Fruit fly (Drosophila melanogaster): Measurements from ENCODE around the gene dtr.

Gene dtr

dm6 chr2L:21324438-21324890 is 36.6 kb upstream of the dtr start (continued):
- no peak for TF ChIP-seq CG4730 (GFP tag; IDR thresholded peaks at IDR 0.05)
- TF ChIP-seq CG6272 (GFP tag; IDR thresholded peaks at IDR 0.05) = no peak
- no peak for TF ChIP-seq Hmx (GFP tag; optimal IDR thresholded peaks at IDR 0.05)
- TF ChIP-seq Dek (tag; optimal IDR thresholded peaks at IDR 0.05) = no peak
- no peak for TF ChIP-seq CG11456 (GFP tag; IDR thresholded peaks at IDR 0.05)
- no peak for TF ChIP-seq CG12942 (GFP tag; optimal IDR thresholded peaks at IDR 0.05)
- TF ChIP-seq zen2 (GFP tag; IDR thresholded peaks at IDR 0.05; ENCODE audit: partially characterized antibody) = no peak
- no peak for TF ChIP-seq CG3065 (GFP tag; optimal IDR thresholded peaks at IDR 0.05)
- no peak for TF ChIP-seq pfk (GFP tag; optimal IDR thresholded peaks at IDR 0.05)
- TF ChIP-seq CG12236 (GFP tag; optimal IDR thresholded peaks at IDR 0.05) = no peak
- no peak for TF ChIP-seq CG13296 (GFP tag; optimal IDR thresholded peaks at IDR 0.05)
- no peak for TF ChIP-seq CG14441 (GFP tag; IDR thresholded peaks at IDR 0.05)
- peak; percentile 9 for TF ChIP-seq Nf-YC (tag; optimal IDR thresholded peaks at IDR 0.05)
- no peak for TF ChIP-seq Deaf1 (tag; optimal IDR thresholded peaks at IDR 0.05)
- no peak for TF ChIP-seq cwo (GFP tag; optimal IDR thresholded peaks at IDR 0.05)
- no peak for TF ChIP-seq Ssrp (tag; optimal IDR thresholded peaks at IDR 0.05)
- TF ChIP-seq CrebB (tag; optimal IDR thresholded peaks at IDR 0.05) = no peak
- no peak for TF ChIP-seq CG17186 (GFP tag; optimal IDR thresholded peaks at IDR 0.05)
- no peak; the same call in 1 of the 2 replicates for TF ChIP-seq seq (GFP tag; IDR thresholded peaks at IDR 0.05)
- no peak for TF ChIP-seq Rfx (GFP tag; IDR thresholded peaks at IDR 0.05)
- peak; percentile 18 for TF ChIP-seq Vsx1 (GFP tag; optimal IDR thresholded peaks at IDR 0.05)
- no peak for TF ChIP-seq zen (tag; optimal IDR thresholded peaks at IDR 0.05)
- no peak for TF ChIP-seq CG11696 (GFP tag; IDR thresholded peaks at IDR 0.05)
- TF ChIP-seq lov (optimal IDR thresholded peaks at IDR 0.05) = no peak
- TF ChIP-seq lov (GFP tag; IDR thresholded peaks at IDR 0.05) = no peak
- no peak for TF ChIP-seq nom (GFP tag; optimal IDR thresholded peaks at IDR 0.05)
- TF ChIP-seq ato (GFP tag; IDR thresholded peaks at IDR 0.05; ENCODE audit: partially characterized antibody) = no peak
- no peak for TF ChIP-seq Sry-δ (GFP tag; optimal IDR thresholded peaks at IDR 0.05)
- TF ChIP-seq Blimp-1 (GFP tag; optimal IDR thresholded peaks at IDR 0.05) = no peak
- TF ChIP-seq CG4404 (GFP tag; IDR thresholded peaks at IDR 0.05) = no peak
- TF ChIP-seq wor (GFP tag; IDR thresholded peaks at IDR 0.05) = no peak
- TF ChIP-seq Elba2 (GFP tag; optimal IDR thresholded peaks at IDR 0.05) = no peak
- no peak for TF ChIP-seq CG12155 (GFP tag; optimal IDR thresholded peaks at IDR 0.05)
- TF ChIP-seq CG8924 (tag; optimal IDR thresholded peaks at IDR 0.05) = no peak
- TF ChIP-seq Asciz (GFP tag; optimal IDR thresholded peaks at IDR 0.05) = no peak
- no peak for TF ChIP-seq CG12744 (GFP tag; optimal IDR thresholded peaks at IDR 0.05)
- TF ChIP-seq CG8478 (optimal IDR thresholded peaks at IDR 0.05) = no peak
- TF ChIP-seq CG2202 (tag; optimal IDR thresholded peaks at IDR 0.05) = no peak
- TF ChIP-seq CG14667 (GFP tag; IDR thresholded peaks at IDR 0.05) = no peak
- TF ChIP-seq slp2 (GFP tag; optimal IDR thresholded peaks at IDR 0.05) = no peak
- peak; percentile 8 for TF ChIP-seq CG10431 (GFP tag; optimal IDR thresholded peaks at IDR 0.05)
- TF ChIP-seq Fer2 (tag; optimal IDR thresholded peaks at IDR 0.05) = no peak
- TF ChIP-seq CG7963 (GFP tag; IDR thresholded peaks at IDR 0.05; ENCODE audit: partially characterized antibody) = no peak
- TF ChIP-seq corto (GFP tag; optimal IDR thresholded peaks at IDR 0.05) = no peak
- no peak for TF ChIP-seq CG14965 (GFP tag; optimal IDR thresholded peaks at IDR 0.05; ENCODE audit: borderline replicate concordance)
- no peak for TF ChIP-seq bbx (GFP tag; IDR thresholded peaks at IDR 0.05; ENCODE audit: partially characterized antibody)
- no peak for TF ChIP-seq onecut (GFP tag; IDR thresholded peaks at IDR 0.05)
- no peak for TF ChIP-seq CG7271 (tag; optimal IDR thresholded peaks at IDR 0.05)
- no peak for TF ChIP-seq MTF-1 (GFP tag; optimal IDR thresholded peaks at IDR 0.05; ENCODE audit: borderline replicate concordance)
- TF ChIP-seq E2f2 (GFP tag; IDR thresholded peaks at IDR 0.05) = no peak
- TF ChIP-seq CG8765 (GFP tag; IDR thresholded peaks at IDR 0.05) = no peak
